Fruit fly (Drosophila melanogaster) whole organism, embryonic: Measurements from ENCODE around the gene alpha4GT2.
A peak's percentile ranks its signal among the peaks of the same experiment; 100 is the strongest.

Experiments
- Ada2b ChIP-seq: fragments of 200-800 bp; sonication (Bioruptor generic); IDR thresholded peaks from 2 replicates; pipeline ENCODE4 v1.3.6; 2022; ENCODE audit warnings: missing biosample characterization, missing genetic modification characterization
- Bteb2 ChIP-seq: fragments of 200-800 bp; sonication (Bioruptor generic); optimal IDR thresholded peaks from 2 replicates; lab custom pipeline; 2016; ENCODE audit warnings: missing biosample characterization, missing genetic modification characterization
- CG1024 ChIP-seq: fragments of 200-800 bp; sonication (Bioruptor generic); IDR thresholded peaks from 2 replicates; pipeline ENCODE4 v1.3.6; 2022; ENCODE audit warnings: missing biosample characterization, missing genetic modification characterization
- CG10654 ChIP-seq: fragments of 200-800 bp; sonication (Bioruptor generic); optimal IDR thresholded peaks from 2 replicates; lab custom pipeline; 2016; ENCODE audit warnings: missing biosample characterization, missing genetic modification characterization
- CG11723 ChIP-seq: fragments of 200-800 bp; sonication (Bioruptor generic); optimal IDR thresholded peaks from 2 replicates; lab custom pipeline; 2017; ENCODE audit warnings: missing biosample characterization, mild to moderate bottlenecking, missing genetic modification characterization
- CG12236 ChIP-seq: fragments of 200-800 bp; sonication (Bioruptor generic); optimal IDR thresholded peaks from 2 replicates; lab custom pipeline; 2016; ENCODE audit warnings: missing biosample characterization, missing genetic modification characterization
- CG12769 ChIP-seq: fragments of 200-800 bp; sonication (Bioruptor generic); optimal IDR thresholded peaks from 2 replicates; lab custom pipeline; 2019; ENCODE audit warnings: missing biosample characterization, mild to moderate bottlenecking, missing genetic modification characterization, moderate library complexity
- CG13894 ChIP-seq: fragments of 200-800 bp; sonication (Bioruptor generic); optimal IDR thresholded peaks from 3 replicates; lab custom pipeline; 2018; ENCODE audit warnings: missing biosample characterization, mild to moderate bottlenecking, missing genetic modification characterization, moderate library complexity
- CG14965 ChIP-seq: fragments of 200-800 bp; sonication (Bioruptor generic); optimal IDR thresholded peaks from 2 replicates; lab custom pipeline; 2016; ENCODE audit warnings: missing biosample characterization, missing genetic modification characterization, borderline replicate concordance
- CG15011 ChIP-seq: fragments of 200-800 bp; sonication (Bioruptor generic); optimal IDR thresholded peaks from 3 replicates; lab custom pipeline; 2018; ENCODE audit warnings: missing biosample characterization, mild to moderate bottlenecking, missing genetic modification characterization
- CG15073 ChIP-seq: fragments of 200-800 bp; sonication (Bioruptor generic); optimal IDR thresholded peaks from 2 replicates; lab custom pipeline; 2016; ENCODE audit warnings: missing biosample characterization, missing genetic modification characterization
- CG16863 ChIP-seq: fragments of 200-800 bp; sonication (Bioruptor generic); optimal IDR thresholded peaks from 3 replicates; lab custom pipeline; 2016; ENCODE audit warnings: missing biosample characterization, missing genetic modification characterization
- CG17361 ChIP-seq: fragments of 200-800 bp; sonication (Bioruptor generic); IDR thresholded peaks from 3 replicates; pipeline ENCODE4 v1.3.6; 2022; ENCODE audit warnings: missing biosample characterization, missing genetic modification characterization
- CG17385 ChIP-seq: fragments of 200-800 bp; sonication (Bioruptor generic); optimal IDR thresholded peaks from 3 replicates; lab custom pipeline; 2018; ENCODE audit warnings: missing biosample characterization, mild to moderate bottlenecking, missing genetic modification characterization
- CG17802 ChIP-seq: fragments of 200-800 bp; sonication (Bioruptor generic); optimal IDR thresholded peaks from 2 replicates; lab custom pipeline; 2018; ENCODE audit warnings: missing biosample characterization, mild to moderate bottlenecking, missing genetic modification characterization, moderate library complexity
- CG18262 ChIP-seq: fragments of 200-800 bp; optimal IDR thresholded peaks from 3 replicates; lab custom pipeline; 2019; ENCODE audit warnings: missing biosample characterization, mild to moderate bottlenecking, missing genetic modification characterization, moderate library complexity
- CG2199 ChIP-seq: fragments of 200-800 bp; sonication (Bioruptor generic); IDR thresholded peaks from 3 replicates; pipeline ENCODE4 v1.3.6; 2022; ENCODE audit warnings: missing biosample characterization, missing genetic modification characterization
- CG2875 ChIP-seq: fragments of 200-800 bp; sonication (Bioruptor generic); optimal IDR thresholded peaks from 2 replicates; lab custom pipeline; 2017; ENCODE audit warnings: missing biosample characterization, mild to moderate bottlenecking, missing genetic modification characterization, missing genetic modification reagents
- CG31388 ChIP-seq: fragments of 200-800 bp; sonication (Bioruptor generic); optimal IDR thresholded peaks from 2 replicates; lab custom pipeline; 2016; ENCODE audit warnings: missing biosample characterization, missing genetic modification characterization
- CG31441 ChIP-seq: fragments of 200-800 bp; sonication (Bioruptor generic); IDR thresholded peaks from 2 replicates; pipeline ENCODE4 v1.3.6; 2022; ENCODE audit warnings: missing biosample characterization, missing genetic modification characterization
- CG3163 ChIP-seq: fragments of 200-800 bp; sonication (Bioruptor generic); optimal IDR thresholded peaks from 3 replicates; lab custom pipeline; 2016; ENCODE audit warnings: missing biosample characterization, missing genetic modification characterization
- CG34376 ChIP-seq: fragments of 200-800 bp; sonication (Bioruptor generic); optimal IDR thresholded peaks from 2 replicates; lab custom pipeline; 2018; ENCODE audit warnings: missing biosample characterization, mild to moderate bottlenecking, missing genetic modification characterization
- CG4360 ChIP-seq: fragments of 200-800 bp; sonication (Bioruptor generic); IDR thresholded peaks from 2 replicates; pipeline ENCODE4 v1.3.6; 2022; ENCODE audit warnings: missing biosample characterization, missing genetic modification characterization
- CG4730 ChIP-seq: fragments of 200-800 bp; sonication (Bioruptor generic); IDR thresholded peaks from 2 replicates; pipeline ENCODE4 v1.3.6; 2022; ENCODE audit warnings: missing biosample characterization, missing genetic modification characterization
- CG5245 ChIP-seq: fragments of 200-800 bp; sonication (Bioruptor generic); optimal IDR thresholded peaks from 3 replicates; lab custom pipeline; 2016; ENCODE audit warnings: missing biosample characterization, missing genetic modification characterization
- CG8478 ChIP-seq: fragments of >200 bp; optimal IDR thresholded peaks from 2 replicates; lab custom pipeline; 2018
- D ChIP-seq, 2 experiments: fragments of 200-800 bp in 1 of 2; fragments of >200 bp in 1 of 2; sonication (Bioruptor generic) in 1 of 2; optimal IDR thresholded peaks; 2 replicates in 1 of 2; 3 replicates in 1 of 2; lab custom pipeline; 2017; ENCODE audit warnings: mild to moderate bottlenecking in 1 of 2, missing biosample characterization in 1 of 2, missing genetic modification characterization in 1 of 2, missing genetic modification reagents in 1 of 2
- Deaf1 ChIP-seq: fragments of 200-800 bp; optimal IDR thresholded peaks from 3 replicates; lab custom pipeline; 2019; ENCODE audit warnings: missing biosample characterization, mild to moderate bottlenecking, missing genetic modification characterization, moderate library complexity
- HLH4C ChIP-seq: fragments of 200-800 bp; sonication (Bioruptor generic); IDR thresholded peaks from 3 replicates; pipeline ENCODE4 v1.3.6; 2022; ENCODE audit warnings: missing biosample characterization, missing genetic modification characterization; ENCODE audit not compliant: partially characterized antibody
- Hr51 ChIP-seq, 2 experiments: fragments of 200-800 bp; sonication (Bioruptor generic); optimal IDR thresholded peaks; 2 replicates in 1 of 2; 3 replicates in 1 of 2; lab custom pipeline; 2016 to 2018; ENCODE audit warnings: missing biosample characterization in 2 of 2, missing genetic modification characterization in 2 of 2, mild to moderate bottlenecking in 1 of 2, moderate library complexity in 1 of 2
- Hr78 ChIP-seq, 2 experiments: fragments of 200-800 bp in 1 of 2; fragments of >200 bp in 1 of 2; sonication (Bioruptor generic) in 1 of 2; optimal IDR thresholded peaks; 2 replicates each; lab custom pipeline; 2017 to 2019; ENCODE audit warnings: missing biosample characterization in 2 of 2, missing genetic modification characterization in 2 of 2, mild to moderate bottlenecking in 1 of 2, moderate library complexity in 1 of 2
- MTF-1 ChIP-seq: fragments of 200-800 bp; sonication (Bioruptor generic); optimal IDR thresholded peaks from 2 replicates; lab custom pipeline; 2018; ENCODE audit warnings: missing biosample characterization, mild to moderate bottlenecking, missing genetic modification characterization, borderline replicate concordance
- Mad ChIP-seq: fragments of 200-800 bp; sonication (Bioruptor generic); optimal IDR thresholded peaks from 2 replicates; lab custom pipeline; 2016; ENCODE audit warnings: missing biosample characterization, missing genetic modification characterization
- Rx ChIP-seq: fragments of 200-800 bp; sonication (Bioruptor generic); IDR thresholded peaks from 2 replicates; pipeline ENCODE4 v1.3.6; 2022; ENCODE audit warnings: missing biosample characterization, missing genetic modification characterization
- Side ChIP-seq: fragments of 200-800 bp; sonication (Bioruptor generic); optimal IDR thresholded peaks from 2 replicates; lab custom pipeline; 2016; ENCODE audit warnings: missing biosample characterization, missing genetic modification characterization
- ab ChIP-seq: fragments of 200-800 bp; sonication (Bioruptor generic); optimal IDR thresholded peaks from 2 replicates; lab custom pipeline; 2016; ENCODE audit warnings: missing biosample characterization, missing genetic modification characterization
- br ChIP-seq: fragments of >200 bp; optimal IDR thresholded peaks from 2 replicates; lab custom pipeline; 2017
- cg ChIP-seq: fragments of 200-800 bp; sonication (Bioruptor generic); optimal IDR thresholded peaks from 3 replicates; lab custom pipeline; 2019; ENCODE audit warnings: missing biosample characterization, mild to moderate bottlenecking, missing genetic modification characterization, moderate library complexity
- danr ChIP-seq: fragments of 200-800 bp; sonication (Bioruptor generic); IDR thresholded peaks from 2 replicates; pipeline ENCODE4 v1.3.6; 2022; ENCODE audit warnings: missing biosample characterization, missing genetic modification characterization
- dimm ChIP-seq: fragments of 200-800 bp; sonication (Bioruptor generic); IDR thresholded peaks from 2 replicates; pipeline ENCODE4 v1.3.6; 2022; ENCODE audit warnings: missing biosample characterization, missing genetic modification characterization
- kay ChIP-seq: fragments of 200-800 bp; sonication (Bioruptor generic); optimal IDR thresholded peaks from 2 replicates; lab custom pipeline; 2016; ENCODE audit warnings: missing biosample characterization, missing genetic modification characterization
- luna ChIP-seq: fragments of 200-800 bp; sonication (Bioruptor generic); optimal IDR thresholded peaks from 2 replicates; lab custom pipeline; 2016; ENCODE audit warnings: missing biosample characterization, missing genetic modification characterization
- pnt ChIP-seq: fragments of 200-800 bp; sonication (Bioruptor generic); optimal IDR thresholded peaks from 3 replicates; lab custom pipeline; 2016; ENCODE audit warnings: missing biosample characterization, missing genetic modification characterization
- seq ChIP-seq: fragments of 200-800 bp; sonication (Bioruptor generic); IDR thresholded peaks from 2 replicates; pipeline ENCODE4 v1.3.6; 2022; ENCODE audit warnings: missing biosample characterization, missing genetic modification characterization
- slou ChIP-seq: fragments of 200-800 bp; sonication (Bioruptor generic); optimal IDR thresholded peaks from 3 replicates; lab custom pipeline; 2016; ENCODE audit warnings: missing biosample characterization, missing genetic modification characterization
- slp2 ChIP-seq: fragments of 200-800 bp; sonication (Bioruptor generic); optimal IDR thresholded peaks from 2 replicates; lab custom pipeline; 2016; ENCODE audit warnings: missing biosample characterization, missing genetic modification characterization
- sna ChIP-seq: fragments of 200-800 bp; sonication (Bioruptor generic); IDR thresholded peaks from 2 replicates; pipeline ENCODE4 v1.3.6; 2022; ENCODE audit warnings: missing biosample characterization, missing genetic modification characterization; ENCODE audit not compliant: partially characterized antibody
- sr ChIP-seq: fragments of 200-800 bp; sonication (Bioruptor generic); IDR thresholded peaks from 3 replicates; pipeline ENCODE4 v1.3.6; 2022; ENCODE audit warnings: missing biosample characterization, missing genetic modification characterization
- stc ChIP-seq: fragments of 200-800 bp; sonication (Bioruptor generic); IDR thresholded peaks from 2 replicates; pipeline ENCODE4 v1.3.6; 2022; ENCODE audit warnings: missing biosample characterization, missing genetic modification characterization
- ttk ChIP-seq: fragments of 200-800 bp; sonication (Bioruptor generic); IDR thresholded peaks from 2 replicates; pipeline ENCODE4 v2.1.2; 2022; ENCODE audit warnings: missing biosample characterization, missing genetic modification characterization
- unpg ChIP-seq: fragments of 200-800 bp; sonication (Bioruptor generic); optimal IDR thresholded peaks from 3 replicates; lab custom pipeline; 2018; ENCODE audit warnings: missing biosample characterization, mild to moderate bottlenecking, missing genetic modification characterization, moderate library complexity
- z ChIP-seq: fragments of 200-800 bp; sonication (Bioruptor generic); IDR thresholded peaks from 3 replicates; pipeline ENCODE4 v1.3.6; 2022; ENCODE audit warnings: missing biosample characterization, missing genetic modification characterization

The alpha4GT2 gene

dm6 chr3R:25885136-25885535 lies 53.1 kb downstream of the alpha4GT2 start (continued):
- TF ChIP-seq CG17385 (GFP tag; lab: Kevin White, UChicago) (peak; percentile 38), dimm (GFP tag; lab: Robert Waterston, UW) (no peak), kay (GFP tag; lab: Kevin White, UChicago) (no peak), sr (GFP tag; lab: Robert Waterston, UW) (no peak), Side (peak; percentile 35), CG4360 (no peak), Rx (GFP tag; lab: Robert Waterston, UW) (no peak), Ada2b (GFP tag; lab: Robert Waterston, UW) (no peak), CG31441 (GFP tag; lab: Robert Waterston, UW) (no peak; the same call in 1 of the 2 replicates), seq (GFP tag; lab: Robert Waterston, UW) (peak; percentile 8; the same call in 1 of the 2 replicates), slou (GFP tag; lab: Kevin White, UChicago) (no peak), CG16863 (GFP tag; lab: Kevin White, UChicago) (no peak), luna (GFP tag; lab: Kevin White, UChicago) (no peak), CG17361 (GFP tag; lab: Robert Waterston, UW) (no peak), MTF-1 (GFP tag; lab: Kevin White, UChicago) (peak; percentile 73), CG10654 (GFP tag; lab: Kevin White, UChicago) (no peak), unpg (GFP tag; lab: Kevin White, UChicago) (peak; percentile 44), CG5245 (no peak), z (GFP tag; lab: Robert Waterston, UW) (no peak), CG13894 (tag; lab: Kevin White, UChicago) (no peak), HLH4C (GFP tag; lab: Robert Waterston, UW) (no peak), CG34376 (no peak), CG3163 (GFP tag; lab: Kevin White, UChicago) (peak; percentile 6), CG15073 (GFP tag; lab: Kevin White, UChicago) (no peak), Mad (GFP tag; lab: Kevin White, UChicago) (no peak), Deaf1 (tag; lab: Kevin White, UChicago) (no peak), D (optimal IDR thresholded peaks at IDR 0.05; lab: Kevin White, UChicago) (no peak), D (GFP tag; optimal IDR thresholded peaks at IDR 0.05; lab: Kevin White, UChicago) (peak; percentile 43), pnt (GFP tag; lab: Kevin White, UChicago) (no peak), CG2199 (GFP tag; lab: Robert Waterston, UW) (no peak), danr (GFP tag; lab: Robert Waterston, UW) (no peak), CG12769 (tag; lab: Kevin White, UChicago) (no peak), cg (GFP tag; lab: Kevin White, UChicago) (no peak), stc (GFP tag; lab: Robert Waterston, UW) (no peak), Hr51 (GFP tag; optimal IDR thresholded peaks at IDR 0.05; lab: Kevin White, UChicago) (peak in 1 of 2 experiments; percentile 35), Bteb2 (GFP tag; lab: Kevin White, UChicago) (no peak), CG4730 (GFP tag; lab: Robert Waterston, UW) (no peak), slp2 (GFP tag; lab: Kevin White, UChicago) (no peak), CG14965 (GFP tag; lab: Kevin White, UChicago) (no peak), sna (GFP tag; lab: Robert Waterston, UW) (no peak), CG15011 (GFP tag; lab: Kevin White, UChicago) (peak; percentile 16), CG11723 (peak; percentile 53), CG17802 (tag; lab: Kevin White, UChicago) (no peak), ttk (GFP tag; lab: Robert Waterston, UW) (no peak), CG31388 (GFP tag; lab: Kevin White, UChicago) (no peak), CG12236 (peak; percentile 38), CG2875 (peak; percentile 76), CG8478 (lab: Kevin White, UChicago) (no peak), br (lab: Kevin White, UChicago) (no peak), CG1024 (peak; percentile 51; the same call in 1 of the 2 replicates), CG18262 (tag; lab: Kevin White, UChicago) (peak; percentile 17), ab (GFP tag; lab: Kevin White, UChicago) (no peak), Hr78 (GFP tag; optimal IDR thresholded peaks at IDR 0.05; lab: Kevin White, UChicago) (peak in 1 of 2 experiments; percentile 96)
